Fruit fly (Drosophila melanogaster): Measurements from ENCODE around the gene Vps53.

DNA sequence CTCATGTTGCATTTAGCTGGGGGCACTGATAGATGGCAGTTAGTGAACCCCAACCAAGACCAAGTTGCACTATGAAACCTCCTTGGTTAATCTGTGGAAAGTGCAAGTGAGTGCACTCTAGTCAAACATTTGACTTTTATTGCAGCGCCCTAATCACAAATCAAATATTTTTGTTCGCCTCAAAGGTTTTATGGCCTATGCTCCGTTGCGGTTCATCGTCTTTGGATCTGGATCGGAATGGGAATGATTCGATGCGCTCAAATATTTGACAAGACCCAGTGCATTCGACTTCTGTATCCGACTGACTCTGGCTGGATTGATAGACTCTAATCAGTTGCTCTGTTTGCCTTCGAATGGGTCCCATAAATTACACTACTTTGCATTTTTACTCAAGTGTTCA, 20.9 kb downstream of the Vps53 start:
- TF ChIP-seq CG8478 (optimal IDR thresholded peaks at IDR 0.05): no peak
- no peak for TF ChIP-seq CTCF (optimal IDR thresholded peaks at IDR 0.05)
